Fruit fly (Drosophila melanogaster) whole organism, embryonic: ENCODE results near the gene glob3.

Experiments used
- Awh ChIP-seq: fragments of 200-800 bp; sonication (Bioruptor generic); IDR thresholded peaks from 2 replicates; pipeline ENCODE4, ENCODE4 v1.3.6; 2022; ENCODE audit warnings: missing biosample characterization, missing genetic modification characterization
- Bdp1 ChIP-seq: fragments of 200-800 bp; sonication (Bioruptor generic); optimal IDR thresholded peaks from 3 replicates; lab custom pipeline; 2016; ENCODE audit warnings: missing biosample characterization, missing genetic modification characterization
- CG10366 ChIP-seq: fragments of 200-800 bp; sonication (Bioruptor generic); IDR thresholded peaks from 2 replicates; pipeline ENCODE4 v1.3.6; 2022; ENCODE audit warnings: missing biosample characterization, missing genetic modification characterization
- CG10959 ChIP-seq: fragments of 200-800 bp; sonication (Bioruptor generic); IDR thresholded peaks from 2 replicates; pipeline ENCODE4 v1.3.6; 2022; ENCODE audit warnings: missing biosample characterization, missing genetic modification characterization
- CG11247 ChIP-seq: fragments of 200-800 bp; sonication (Bioruptor generic); IDR thresholded peaks from 2 replicates; pipeline ENCODE4 v1.3.6; 2022; ENCODE audit warnings: missing biosample characterization, missing genetic modification characterization
- CG11696 ChIP-seq: fragments of 200-800 bp; sonication (Bioruptor generic); IDR thresholded peaks from 2 replicates; pipeline ENCODE4 v1.3.6; 2022; ENCODE audit warnings: missing biosample characterization, missing genetic modification characterization
- CG12391 ChIP-seq: fragments of 200-800 bp; sonication (Bioruptor generic); optimal IDR thresholded peaks from 3 replicates; lab custom pipeline; 2018; ENCODE audit warnings: missing biosample characterization, mild to moderate bottlenecking, missing genetic modification characterization, moderate library complexity
- CG14860 ChIP-seq: fragments of 200-800 bp; sonication (Bioruptor generic); IDR thresholded peaks from 3 replicates; pipeline ENCODE4 v1.3.6; 2022; ENCODE audit warnings: missing biosample characterization, missing genetic modification characterization; ENCODE audit not compliant: partially characterized antibody
- CG16813 ChIP-seq: fragments of 200-800 bp; sonication (Bioruptor generic); IDR thresholded peaks from 3 replicates; pipeline ENCODE4 v1.3.6; 2022; ENCODE audit warnings: missing biosample characterization, missing genetic modification characterization; ENCODE audit not compliant: partially characterized antibody
- CG17328 ChIP-seq: fragments of 200-800 bp; sonication (Bioruptor generic); IDR thresholded peaks from 2 replicates; pipeline ENCODE4 v1.3.6; 2022; ENCODE audit warnings: missing biosample characterization, missing genetic modification characterization
- CG17829 ChIP-seq: fragments of 200-800 bp; optimal IDR thresholded peaks from 2 replicates; lab custom pipeline; 2019; ENCODE audit warnings: missing biosample characterization, mild to moderate bottlenecking, missing genetic modification characterization, moderate library complexity
- CG18011 ChIP-seq: fragments of 200-800 bp; sonication (Bioruptor generic); optimal IDR thresholded peaks from 2 replicates; lab custom pipeline; 2017; ENCODE audit warnings: missing biosample characterization, missing genetic modification characterization, mild to moderate bottlenecking, moderate library complexity, missing genotype
- CG18262 ChIP-seq: fragments of 200-800 bp; optimal IDR thresholded peaks from 3 replicates; lab custom pipeline; 2019; ENCODE audit warnings: missing biosample characterization, mild to moderate bottlenecking, missing genetic modification characterization, moderate library complexity
- CG31224 ChIP-seq: fragments of 200-800 bp; sonication (Bioruptor generic); IDR thresholded peaks from 2 replicates; pipeline ENCODE4 v1.3.6; 2022; ENCODE audit warnings: missing biosample characterization, missing genetic modification characterization
- CG3281 ChIP-seq: fragments of 200-800 bp; sonication (Bioruptor generic); optimal IDR thresholded peaks from 3 replicates; lab custom pipeline; 2017; ENCODE audit warnings: missing biosample characterization, mild to moderate bottlenecking, missing genetic modification characterization
- CG3407 ChIP-seq: fragments of 200-800 bp; sonication (Bioruptor generic); optimal IDR thresholded peaks from 2 replicates; lab custom pipeline; 2018; ENCODE audit warnings: missing biosample characterization, mild to moderate bottlenecking, missing genetic modification characterization
- CG4707 ChIP-seq: fragments of 200-800 bp; sonication (Bioruptor generic); optimal IDR thresholded peaks from 2 replicates; lab custom pipeline; 2018; ENCODE audit warnings: missing biosample characterization, mild to moderate bottlenecking, missing genetic modification characterization, moderate library complexity
- CG7839 ChIP-seq: fragments of 200-800 bp; sonication (Bioruptor generic); optimal IDR thresholded peaks from 3 replicates; lab custom pipeline; 2018; ENCODE audit warnings: missing biosample characterization, mild to moderate bottlenecking, missing genetic modification characterization, moderate library complexity
- CG7928 ChIP-seq: fragments of 200-800 bp; sonication (Bioruptor generic); optimal IDR thresholded peaks from 2 replicates; lab custom pipeline; 2017; ENCODE audit warnings: missing biosample characterization, mild to moderate bottlenecking, missing genetic modification characterization
- CG8359 ChIP-seq: fragments of 200-800 bp; sonication (Bioruptor generic); optimal IDR thresholded peaks from 2 replicates; lab custom pipeline; 2017; ENCODE audit warnings: missing biosample characterization, mild to moderate bottlenecking, missing genetic modification characterization, borderline replicate concordance
- CG8388 ChIP-seq: fragments of 200-800 bp; sonication (Bioruptor generic); optimal IDR thresholded peaks from 2 replicates; lab custom pipeline; 2019; ENCODE audit warnings: missing biosample characterization, mild to moderate bottlenecking, missing genetic modification characterization, moderate library complexity
- Camta ChIP-seq: fragments of 200-800 bp; sonication (Bioruptor generic); optimal IDR thresholded peaks from 2 replicates; lab custom pipeline; 2016; ENCODE audit warnings: missing biosample characterization, missing genetic modification characterization
- CkIIα-i1 ChIP-seq: fragments of 200-800 bp; sonication (Bioruptor generic); IDR thresholded peaks from 2 replicates; pipeline ENCODE4 v1.3.6; 2022; ENCODE audit warnings: missing biosample characterization, missing genetic modification characterization
- Gsc ChIP-seq: fragments of 200-800 bp; sonication (Bioruptor generic); IDR thresholded peaks from 2 replicates; pipeline ENCODE4 v1.3.6; 2022; ENCODE audit warnings: missing biosample characterization, missing genetic modification characterization
- Hr51 ChIP-seq, 2 experiments: fragments of 200-800 bp; sonication (Bioruptor generic); optimal IDR thresholded peaks; 2 replicates in 1 of 2; 3 replicates in 1 of 2; lab custom pipeline; 2016 to 2018; ENCODE audit warnings: missing biosample characterization in 2 of 2, missing genetic modification characterization in 2 of 2, mild to moderate bottlenecking in 1 of 2, moderate library complexity in 1 of 2
- Hr78 ChIP-seq, 2 experiments: fragments of 200-800 bp in 1 of 2; fragments of >200 bp in 1 of 2; sonication (Bioruptor generic) in 1 of 2; optimal IDR thresholded peaks; 2 replicates each; lab custom pipeline; 2017 to 2019; ENCODE audit warnings: missing biosample characterization in 2 of 2, missing genetic modification characterization in 2 of 2, mild to moderate bottlenecking in 1 of 2, moderate library complexity in 1 of 2
- Lim3 ChIP-seq: fragments of 200-800 bp; sonication (Bioruptor generic); IDR thresholded peaks from 2 replicates; pipeline ENCODE4 v1.3.6; 2022; ENCODE audit warnings: missing biosample characterization, missing genetic modification characterization
- NC2α ChIP-seq: fragments of 200-800 bp; sonication (Bioruptor generic); optimal IDR thresholded peaks from 2 replicates; lab custom pipeline; 2016; ENCODE audit warnings: missing biosample characterization, missing genetic modification characterization
- Ravus ChIP-seq: fragments of 200-800 bp; sonication (Bioruptor generic); IDR thresholded peaks from 2 replicates; pipeline ENCODE4 v1.3.6; 2022; ENCODE audit warnings: missing biosample characterization, missing genetic modification characterization
- Rfx ChIP-seq: fragments of 200-800 bp; sonication (Bioruptor generic); IDR thresholded peaks from 2 replicates; pipeline ENCODE4 v1.3.6; 2022; ENCODE audit warnings: missing biosample characterization, missing genetic modification characterization
- Sin3A ChIP-seq: fragments of >200 bp; optimal IDR thresholded peaks from 2 replicates; lab custom pipeline; 2018
- Sry-β ChIP-seq: fragments of 200-800 bp; sonication (Bioruptor generic); optimal IDR thresholded peaks from 2 replicates; lab custom pipeline; 2018; ENCODE audit warnings: missing biosample characterization, mild to moderate bottlenecking, missing genetic modification characterization, moderate library complexity
- Xrp1 ChIP-seq: fragments of 200-800 bp; sonication (Bioruptor generic); IDR thresholded peaks from 2 replicates; pipeline ENCODE4 v1.3.6; 2022; ENCODE audit warnings: missing biosample characterization, missing genetic modification characterization
- abd-A ChIP-seq: fragments of 200-800 bp; sonication (Bioruptor generic); optimal IDR thresholded peaks from 3 replicates; lab custom pipeline; 2019; ENCODE audit warnings: missing biosample characterization, mild to moderate bottlenecking, missing genetic modification characterization, moderate library complexity
- bsh ChIP-seq, 2 experiments: fragments of 200-800 bp; sonication (Bioruptor generic); optimal IDR thresholded peaks; 2 replicates each; lab custom pipeline; 2017 to 2018; ENCODE audit warnings: mild to moderate bottlenecking in 2 of 2, missing biosample characterization in 2 of 2, missing genetic modification characterization in 2 of 2, moderate library complexity in 1 of 2
- btn ChIP-seq: fragments of 200-800 bp; sonication (Bioruptor generic); optimal IDR thresholded peaks from 2 replicates; lab custom pipeline; 2016; ENCODE audit warnings: missing biosample characterization, missing genetic modification characterization
- chif ChIP-seq, 2 experiments: fragments of 200-800 bp; sonication (Bioruptor generic); optimal IDR thresholded peaks; 3 replicates each; lab custom pipeline; 2016; ENCODE audit warnings: missing biosample characterization in 2 of 2, missing genetic modification characterization in 2 of 2
- dysf ChIP-seq: fragments of 200-800 bp; sonication (Bioruptor generic); IDR thresholded peaks from 3 replicates; pipeline ENCODE4 v1.3.6; 2022; ENCODE audit warnings: missing biosample characterization, missing genetic modification characterization
- grau ChIP-seq: fragments of 200-800 bp; optimal IDR thresholded peaks from 3 replicates; lab custom pipeline; 2019; ENCODE audit warnings: missing biosample characterization, mild to moderate bottlenecking, missing genetic modification characterization, moderate library complexity
- hth ChIP-seq: fragments of >200 bp; optimal IDR thresholded peaks from 2 replicates; lab custom pipeline; 2017; ENCODE audit warnings: inconsistent platforms
- inv ChIP-seq: fragments of 200-800 bp; sonication (Bioruptor generic); IDR thresholded peaks from 2 replicates; pipeline ENCODE4 v1.3.6; 2022; ENCODE audit warnings: missing biosample characterization, missing genetic modification characterization; ENCODE audit not compliant: partially characterized antibody
- luna ChIP-seq: fragments of 200-800 bp; sonication (Bioruptor generic); optimal IDR thresholded peaks from 2 replicates; lab custom pipeline; 2016; ENCODE audit warnings: missing biosample characterization, missing genetic modification characterization
- nerfin-1 ChIP-seq: fragments of 200-800 bp; sonication (Bioruptor generic); optimal IDR thresholded peaks from 3 replicates; lab custom pipeline; 2019; ENCODE audit warnings: missing biosample characterization, mild to moderate bottlenecking, missing genetic modification characterization, moderate library complexity
- otp ChIP-seq: fragments of 200-800 bp; sonication (Bioruptor generic); IDR thresholded peaks from 3 replicates; pipeline ENCODE4, ENCODE4 v1.3.6; 2022; ENCODE audit warnings: missing biosample characterization, missing genetic modification characterization
- sc ChIP-seq, 3 experiments: fragments of >200 bp in 2 of 3; fragments of 200-800 bp in 1 of 3; sonication (Bioruptor generic) in 1 of 3; optimal IDR thresholded peaks; 2 replicates in 2 of 3; 3 replicates in 1 of 3; lab custom pipeline; 2017; ENCODE audit warnings: mild to moderate bottlenecking in 1 of 3, missing biosample characterization in 1 of 3, missing genetic modification characterization in 1 of 3, missing genetic modification reagents in 1 of 3
- sqz ChIP-seq: fragments of 200-800 bp; sonication (Bioruptor generic); optimal IDR thresholded peaks from 3 replicates; lab custom pipeline; 2018; ENCODE audit warnings: missing biosample characterization, mild to moderate bottlenecking, missing genetic modification characterization
- unc-4 ChIP-seq: fragments of 200-800 bp; sonication (Bioruptor generic); IDR thresholded peaks from 2 replicates; pipeline ENCODE4 v1.3.6; 2022; ENCODE audit warnings: missing biosample characterization, missing genetic modification characterization; ENCODE audit not compliant: partially characterized antibody
- unpg ChIP-seq: fragments of 200-800 bp; sonication (Bioruptor generic); optimal IDR thresholded peaks from 3 replicates; lab custom pipeline; 2018; ENCODE audit warnings: missing biosample characterization, mild to moderate bottlenecking, missing genetic modification characterization, moderate library complexity
- vfl ChIP-seq: fragments of 200-800 bp; sonication (Bioruptor generic); optimal IDR thresholded peaks from 2 replicates; lab custom pipeline; 2016; ENCODE audit warnings: missing biosample characterization, missing genetic modification characterization
- vnd ChIP-seq: fragments of 200-800 bp; sonication (Bioruptor generic); IDR thresholded peaks from 3 replicates; pipeline ENCODE4 v1.3.6; 2022; ENCODE audit warnings: missing biosample characterization, missing genetic modification characterization; ENCODE audit not compliant: partially characterized antibody

The glob3 gene

dm6 chr3R:5824456-5824855, 5.4 kb upstream of the glob3 start, which contains the start of the genes Sec20 and dgrn (continued):
- peak; percentile 88 for TF ChIP-seq CG12391
- peak; percentile 73 for TF ChIP-seq Xrp1
- TF ChIP-seq sqz (GFP tag; lab: Kevin White, UChicago): peak; percentile 15
- TF ChIP-seq CG10959 (GFP tag; lab: Robert Waterston, UW): peak; percentile 28; the same call in 1 of the 2 replicates
- peak; percentile 38 for TF ChIP-seq CG3281
- TF ChIP-seq Lim3 (GFP tag; lab: Robert Waterston, UW): no peak
- peak; percentile 46; the same call in 1 of the 3 replicates for TF ChIP-seq dysf (GFP tag; lab: Robert Waterston, UW)
- TF ChIP-seq CG10366 (GFP tag; lab: Robert Waterston, UW): peak; percentile 18; the same call in 1 of the 2 replicates
- TF ChIP-seq btn: no peak
- peak; percentile 25 for TF ChIP-seq CG3407 (GFP tag; lab: Kevin White, UChicago)
- no peak for TF ChIP-seq Camta (GFP tag; lab: Kevin White, UChicago)
- TF ChIP-seq inv: peak; percentile 96
- TF ChIP-seq abd-A (tag; lab: Kevin White, UChicago): no peak
- no peak for TF ChIP-seq Sry-β (GFP tag; lab: Kevin White, UChicago)
- peak in 1 of 2 experiments; percentile 61 for TF ChIP-seq bsh (GFP tag; optimal IDR thresholded peaks at IDR 0.05; lab: Kevin White, UChicago)
- TF ChIP-seq hth (lab: Kevin White, UChicago): no peak
- peak; percentile 82 for TF ChIP-seq CG14860
- TF ChIP-seq vfl (GFP tag; lab: Kevin White, UChicago): peak; percentile 57
- TF ChIP-seq CG17328 (GFP tag; lab: Robert Waterston, UW): no peak
- peak; percentile 62 for TF ChIP-seq unpg (GFP tag; lab: Kevin White, UChicago)
- peak; percentile 74 for TF ChIP-seq grau (tag; lab: Kevin White, UChicago)
- TF ChIP-seq CG18262 (tag; lab: Kevin White, UChicago): peak; percentile 72
- no peak for TF ChIP-seq NC2α (GFP tag; lab: Kevin White, UChicago)
- TF ChIP-seq chif (GFP tag; optimal IDR thresholded peaks at IDR 0.05; lab: Kevin White, UChicago): no peak
- TF ChIP-seq Bdp1 (GFP tag; lab: Kevin White, UChicago): no peak
- no peak for TF ChIP-seq Gsc (GFP tag; lab: Robert Waterston, UW)
- no peak for TF ChIP-seq CkIIα-i1
- peak; percentile 94 for TF ChIP-seq vnd
- TF ChIP-seq CG16813: peak; percentile 96
- no peak for TF ChIP-seq otp (GFP tag; lab: Robert Waterston, UW)
- TF ChIP-seq CG8359 (GFP tag; lab: Kevin White, UChicago): no peak
- TF ChIP-seq nerfin-1: peak; percentile 60
- TF ChIP-seq Awh (GFP tag; lab: Robert Waterston, UW): no peak
- TF ChIP-seq CG8388 (GFP tag; lab: Kevin White, UChicago): peak; percentile 66
- no peak for TF ChIP-seq luna (GFP tag; lab: Kevin White, UChicago)
- peak; percentile 40 for TF ChIP-seq Sin3A (lab: Kevin White, UChicago)
- no peak for TF ChIP-seq sc (optimal IDR thresholded peaks at IDR 0.05; lab: Kevin White, UChicago)
- peak; percentile 30 for TF ChIP-seq sc (GFP tag; optimal IDR thresholded peaks at IDR 0.05; lab: Kevin White, UChicago)
- TF ChIP-seq CG11696 (GFP tag; lab: Robert Waterston, UW): no peak
- peak; percentile 95 for TF ChIP-seq unc-4 (GFP tag; lab: Robert Waterston, UW)
- TF ChIP-seq Rfx: peak; percentile 78
- TF ChIP-seq CG7928 (GFP tag; lab: Kevin White, UChicago): no peak
- TF ChIP-seq CG11247 (GFP tag; lab: Robert Waterston, UW): peak; percentile 74
- peak; percentile 40 to 55 for TF ChIP-seq Hr51 (GFP tag; optimal IDR thresholded peaks at IDR 0.05; lab: Kevin White, UChicago)
- no peak for TF ChIP-seq CG18011
- TF ChIP-seq Hr78 (GFP tag; optimal IDR thresholded peaks at IDR 0.05; lab: Kevin White, UChicago): no peak
- TF ChIP-seq Ravus: no peak
- TF ChIP-seq CG31224 (GFP tag; lab: Robert Waterston, UW): 0 out of 2 replicates have a peak, but pooled peaks have one; percentile 28
- TF ChIP-seq CG4707: no peak
- peak; percentile 80 for TF ChIP-seq CG17829 (tag; lab: Kevin White, UChicago)
- TF ChIP-seq CG7839 (tag; lab: Kevin White, UChicago): peak; percentile 62
